Worm (Caenorhabditis elegans): ENCODE data around the gene faah-1.

Gene faah-1

ce11 chrIV:8205272-8206098, 46.3 kb downstream of the faah-1 start, which contains the start of gene hgrs-1:
TSS of gene hgrs-1 (minus strand) at chrIV:8206048.
- TF ChIP-seq sptf-1 (tag; optimal IDR thresholded peaks at IDR 0.05) (no peak), flh-1 (GFP tag; optimal IDR thresholded peaks at IDR 0.05) (no peak), mep-1 (tag; optimal IDR thresholded peaks at IDR 0.05) (peak; percentile 3), bed-3 (GFP tag; optimal IDR thresholded peaks at IDR 0.05) (no peak), tbx-8 (GFP tag; optimal IDR thresholded peaks at IDR 0.05) (no peak), sem-2 (GFP tag; optimal IDR thresholded peaks at IDR 0.05) (no peak)

DNA sequence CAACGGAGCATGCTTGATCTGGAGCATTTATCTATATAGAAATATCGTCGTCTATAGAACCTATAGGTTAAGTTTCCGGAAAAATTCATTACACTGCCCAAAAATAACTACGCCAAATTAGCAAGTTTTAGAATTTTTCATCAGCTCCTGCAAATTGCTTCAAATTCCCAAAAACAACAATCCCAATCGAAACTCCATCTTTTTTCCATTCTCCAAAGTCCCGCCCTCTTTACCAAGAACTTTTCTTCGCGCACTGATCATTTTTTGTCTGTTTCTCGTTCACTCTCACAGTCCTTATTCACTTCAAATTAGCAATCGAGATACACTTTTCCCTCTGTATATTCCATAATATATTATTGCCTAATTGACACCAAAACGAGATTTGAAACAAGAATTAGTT, 47.1 kb downstream of the faah-1 start, which contains the start of gene svh-1:
Gene svh-1 (plus strand): TSS at position 301 of the 400 bp plus-strand sequence.
- TF ChIP-seq lsy-2 (tag; optimal IDR thresholded peaks at IDR 0.05) (no peak), nhr-76 (tag; optimal IDR thresholded peaks at IDR 0.05) (no peak), blmp-1 (tag; optimal IDR thresholded peaks at IDR 0.05) (no peak), lin-13 (tag; optimal IDR thresholded peaks at IDR 0.05) (no peak), unc-62 (GFP tag; optimal IDR thresholded peaks at IDR 0.05) (no peak), elt-1 (tag; optimal IDR thresholded peaks at IDR 0.05; ENCODE audit: borderline replicate concordance, insufficient read depth) (no peak), mab-5 (tag; optimal IDR thresholded peaks at IDR 0.05) (no peak), unc-120 (tag; optimal IDR thresholded peaks at IDR 0.05; ENCODE audit: poor library complexity, severe bottlenecking) (no peak), nhr-28 (tag; optimal IDR thresholded peaks at IDR 0.05) (no peak), ceh-39 (tag; optimal IDR thresholded peaks at IDR 0.05) (no peak), unc-39 (tag; optimal IDR thresholded peaks at IDR 0.05) (no peak), ham-2 (GFP tag; optimal IDR thresholded peaks at IDR 0.05) (no peak), tbx-8 (GFP tag; optimal IDR thresholded peaks at IDR 0.05) (no peak), snpc-4 (tag; optimal IDR thresholded peaks at IDR 0.05) (no peak)

- TF ChIP-seq zip-8 (tag; optimal IDR thresholded peaks at IDR 0.05) (no peak), nhr-28 (tag; optimal IDR thresholded peaks at IDR 0.05) (no peak), lsy-2 (tag; optimal IDR thresholded peaks at IDR 0.05) (no peak), unc-120 (tag; optimal IDR thresholded peaks at IDR 0.05; ENCODE audit: poor library complexity, severe bottlenecking) (no peak), nhr-2 (tag; optimal IDR thresholded peaks at IDR 0.05) (no peak), ceh-43 (GFP tag; optimal IDR thresholded peaks at IDR 0.05) (no peak), pha-4 (tag; optimal IDR thresholded peaks at IDR 0.05) (no peak), nhr-12 (tag; optimal IDR thresholded peaks at IDR 0.05) (no peak), mep-1 (tag; optimal IDR thresholded peaks at IDR 0.05) (no peak), cnd-1 (tag; optimal IDR thresholded peaks at IDR 0.05) (no peak)
These were observed 49.7 kb downstream of the faah-1 start for ce11 chrIV:8208855-8209254.

ce11 chrIV:8210300-8210699, 51.1 kb downstream of the faah-1 start, which contains the start of gene C07G1.6:
TSS of gene C07G1.6 (minus strand) at chrIV:8210400.
- TF ChIP-seq ceh-43 (GFP tag; optimal IDR thresholded peaks at IDR 0.05), result no peak
- no peak for TF ChIP-seq nhr-28 (tag; optimal IDR thresholded peaks at IDR 0.05)

Measured in whole organism, mixed stage, embryonic.